Fruit fly (Drosophila melanogaster) whole organism: ENCODE data around the gene ImpE2.

Experiments
- CG8478 ChIP-seq: fragments of >200 bp; optimal IDR thresholded peaks from 2 replicates; lab custom pipeline; 2018; ENCODE audit warnings: inconsistent platforms
- EcR ChIP-seq, 2 experiments: fragments of >200 bp; optimal IDR thresholded peaks; 2 replicates each; lab custom pipeline; 2017; ENCODE audit warnings: missing biosample characterization in 2 of 2, missing genetic modification characterization in 2 of 2, missing genetic modification reagents in 2 of 2
- usp ChIP-seq: fragments of >200 bp; optimal IDR thresholded peaks from 2 replicates; lab custom pipeline; 2017; ENCODE audit warnings: missing biosample characterization, missing genetic modification characterization, mixed read lengths

DNA sequence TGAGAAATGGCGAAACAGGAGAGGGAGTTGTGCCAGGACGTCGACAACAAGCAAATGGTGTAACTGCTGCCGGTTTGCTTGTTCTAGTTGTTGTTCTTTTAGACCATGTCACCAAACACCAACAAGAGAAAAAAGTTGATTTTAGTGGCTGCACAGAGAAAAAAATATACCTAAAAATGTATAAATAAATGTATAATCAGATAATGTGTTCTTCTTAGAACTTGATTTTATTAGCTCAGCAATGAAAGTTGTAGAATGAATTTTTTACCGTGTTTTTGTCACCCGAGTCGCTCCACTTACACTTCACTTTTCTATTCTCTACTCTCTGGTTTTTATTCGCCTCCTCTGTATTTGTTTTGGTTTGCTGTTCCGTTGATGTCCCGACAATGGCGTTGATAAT lies 21.7 kb upstream of the ImpE2 start:
- TF ChIP-seq usp (GFP tag; lab: Kevin White, UChicago) (no peak), CG8478 (no peak), EcR (GFP tag; optimal IDR thresholded peaks at IDR 0.05; lab: Kevin White, UChicago) (no peak)
